Fruit fly (Drosophila melanogaster) whole organism, prepupa: ENCODE data around the gene CG12477.
A peak's percentile ranks its signal among the peaks of the same experiment; 100 is the strongest.

Experiments used
- Blimp-1 ChIP-seq: fragments of 200-800 bp; sonication (Bioruptor generic); optimal IDR thresholded peaks from 3 replicates; lab custom pipeline; 2017; ENCODE audit warnings: missing biosample characterization, missing genetic modification characterization, mild to moderate bottlenecking, moderate library complexity, missing genetic modification reagents
- CG10631 ChIP-seq: fragments of 200-800 bp; sonication (Bioruptor generic); optimal IDR thresholded peaks from 2 replicates; lab custom pipeline; 2016; ENCODE audit warnings: missing biosample characterization, missing genetic modification characterization
- CG10669 ChIP-seq: fragments of 200-800 bp; sonication (Bioruptor generic); optimal IDR thresholded peaks from 3 replicates; lab custom pipeline; 2018; ENCODE audit warnings: missing biosample characterization, mild to moderate bottlenecking, missing genetic modification characterization, moderate library complexity
- CG11294 ChIP-seq: fragments of 200-800 bp; sonication (Bioruptor generic); IDR thresholded peaks from 2 replicates; pipeline ENCODE4 v1.3.6; 2022; ENCODE audit warnings: missing biosample characterization, missing genetic modification characterization
- CG11902 ChIP-seq: fragments of 200-800 bp; sonication (Bioruptor generic); optimal IDR thresholded peaks from 3 replicates; lab custom pipeline; 2016; ENCODE audit warnings: missing biosample characterization, missing genetic modification characterization
- CG1621 ChIP-seq: fragments of 200-800 bp; sonication (Bioruptor generic); optimal IDR thresholded peaks from 3 replicates; lab custom pipeline; 2018; ENCODE audit warnings: missing biosample characterization, mild to moderate bottlenecking, missing genetic modification characterization
- CG16779 ChIP-seq: fragments of 200-800 bp; sonication (Bioruptor generic); optimal IDR thresholded peaks from 3 replicates; lab custom pipeline; 2017; ENCODE audit warnings: missing biosample characterization, mild to moderate bottlenecking, missing genetic modification characterization
- CG3032 ChIP-seq: fragments of 200-800 bp; optimal IDR thresholded peaks from 2 replicates; lab custom pipeline; 2019; ENCODE audit warnings: missing biosample characterization, mild to moderate bottlenecking, missing genetic modification characterization, moderate library complexity
- CG31627 ChIP-seq: fragments of 200-800 bp; sonication (Bioruptor generic); optimal IDR thresholded peaks from 3 replicates; lab custom pipeline; 2016; ENCODE audit warnings: missing biosample characterization, missing genetic modification characterization
- CG34406 ChIP-seq: fragments of 200-800 bp; sonication (Bioruptor generic); optimal IDR thresholded peaks from 3 replicates; lab custom pipeline; 2016; ENCODE audit warnings: missing biosample characterization, missing genetic modification characterization
- CG3919 ChIP-seq: fragments of 200-800 bp; sonication (Bioruptor generic); optimal IDR thresholded peaks from 3 replicates; lab custom pipeline; 2016; ENCODE audit warnings: missing biosample characterization, missing genetic modification characterization
- CG4318 ChIP-seq: fragments of 200-800 bp; sonication (Bioruptor generic); optimal IDR thresholded peaks from 3 replicates; lab custom pipeline; 2017; ENCODE audit warnings: missing biosample characterization, mild to moderate bottlenecking, missing genetic modification characterization
- CG6276 ChIP-seq: fragments of 200-800 bp; sonication (Bioruptor generic); optimal IDR thresholded peaks from 2 replicates; lab custom pipeline; 2017; ENCODE audit warnings: missing biosample characterization, mild to moderate bottlenecking, missing genetic modification characterization
- CG6792 ChIP-seq: fragments of 200-800 bp; sonication (Bioruptor generic); optimal IDR thresholded peaks from 3 replicates; lab custom pipeline; 2016; ENCODE audit warnings: missing biosample characterization, missing genetic modification characterization
- CG6808 ChIP-seq: fragments of 200-800 bp; sonication (Bioruptor generic); optimal IDR thresholded peaks from 3 replicates; lab custom pipeline; 2017; ENCODE audit warnings: missing biosample characterization, missing genetic modification characterization, mild to moderate bottlenecking, moderate library complexity, missing genetic modification reagents
- CG6854 ChIP-seq: fragments of 200-800 bp; sonication (Bioruptor generic); optimal IDR thresholded peaks from 2 replicates; lab custom pipeline; 2017; ENCODE audit warnings: missing biosample characterization, mild to moderate bottlenecking, missing genetic modification characterization
- CG7368 ChIP-seq: fragments of 200-800 bp; sonication (Bioruptor generic); optimal IDR thresholded peaks from 3 replicates; lab custom pipeline; 2016; ENCODE audit warnings: missing biosample characterization, missing genetic modification characterization
- CG8119 ChIP-seq: fragments of 200-800 bp; sonication (Bioruptor generic); IDR thresholded peaks from 3 replicates; pipeline ENCODE4 v1.3.6; 2022; ENCODE audit warnings: missing biosample characterization, missing genetic modification characterization
- CG9139 ChIP-seq: fragments of 200-800 bp; sonication (Bioruptor generic); optimal IDR thresholded peaks from 3 replicates; lab custom pipeline; 2017; ENCODE audit warnings: missing biosample characterization, mild to moderate bottlenecking, missing genetic modification characterization
- Eip75B ChIP-seq: fragments of 200-800 bp; sonication (Bioruptor generic); optimal IDR thresholded peaks from 3 replicates; lab custom pipeline; 2016; ENCODE audit warnings: missing biosample characterization, missing genetic modification characterization
- Eip78C ChIP-seq: fragments of 200-800 bp; sonication (Bioruptor generic); peaks from one replicate; lab custom pipeline; 2016; ENCODE audit warnings: missing biosample characterization, missing genetic modification characterization
- Hr38 ChIP-seq: sonication (Bioruptor generic); optimal IDR thresholded peaks from 2 replicates; lab custom pipeline; 2016; ENCODE audit warnings: missing biosample characterization, missing genetic modification characterization
- Hr39 ChIP-seq: fragments of 200-800 bp; sonication (Bioruptor generic); optimal IDR thresholded peaks from 2 replicates; lab custom pipeline; 2016; ENCODE audit warnings: missing biosample characterization, missing genetic modification characterization
- Hr4 ChIP-seq: fragments of 200-800 bp; sonication (Bioruptor generic); optimal IDR thresholded peaks from 3 replicates; lab custom pipeline; 2016; ENCODE audit warnings: missing biosample characterization, missing genetic modification characterization
- Lpt ChIP-seq: fragments of 200-800 bp; sonication (Bioruptor generic); optimal IDR thresholded peaks from 3 replicates; lab custom pipeline; 2016; ENCODE audit warnings: missing biosample characterization, missing genetic modification characterization
- Met ChIP-seq: fragments of 200-800 bp; sonication (Bioruptor generic); optimal IDR thresholded peaks from 3 replicates; lab custom pipeline; 2016; ENCODE audit warnings: missing biosample characterization, missing genetic modification characterization
- OdsH ChIP-seq: fragments of 200-800 bp; sonication (Bioruptor generic); optimal IDR thresholded peaks from 3 replicates; lab custom pipeline; 2016; ENCODE audit warnings: missing biosample characterization, missing genetic modification characterization
- Smox ChIP-seq: fragments of 200-800 bp; sonication (Bioruptor generic); optimal IDR thresholded peaks from 3 replicates; lab custom pipeline; 2016; ENCODE audit warnings: missing biosample characterization, missing genetic modification characterization
- Sox15 ChIP-seq: fragments of 200-800 bp; sonication (Bioruptor generic); optimal IDR thresholded peaks from 3 replicates; lab custom pipeline; 2016; ENCODE audit warnings: missing biosample characterization, missing genetic modification characterization
- achi ChIP-seq: fragments of 200-800 bp; sonication (Bioruptor generic); optimal IDR thresholded peaks from 3 replicates; lab custom pipeline; 2016; ENCODE audit warnings: missing biosample characterization, missing genetic modification characterization
- acj6 ChIP-seq: fragments of 200-800 bp; sonication (Bioruptor generic); optimal IDR thresholded peaks from 3 replicates; lab custom pipeline; 2016; ENCODE audit warnings: missing biosample characterization, missing genetic modification characterization
- dac ChIP-seq: fragments of 200-800 bp; sonication (Bioruptor generic); optimal IDR thresholded peaks from 2 replicates; lab custom pipeline; 2017; ENCODE audit warnings: missing biosample characterization, mild to moderate bottlenecking, missing genetic modification characterization
- dsx ChIP-seq: fragments of 200-800 bp; optimal IDR thresholded peaks from 3 replicates; lab custom pipeline; 2019; ENCODE audit warnings: missing biosample characterization, mild to moderate bottlenecking, missing genetic modification characterization, moderate library complexity; ENCODE audit not compliant: poor library complexity, severe bottlenecking
- eg ChIP-seq: fragments of 200-800 bp; sonication (Bioruptor generic); IDR thresholded peaks from 3 replicates; pipeline ENCODE4 v1.3.6; 2022; ENCODE audit warnings: missing biosample characterization, missing genetic modification characterization
- esn ChIP-seq: fragments of 200-800 bp; sonication (Bioruptor generic); optimal IDR thresholded peaks from 2 replicates; lab custom pipeline; 2016; ENCODE audit warnings: missing biosample characterization, mild to moderate bottlenecking, missing genetic modification characterization, moderate library complexity
- fd59A ChIP-seq: fragments of 200-800 bp; sonication (Bioruptor generic); optimal IDR thresholded peaks from 2 replicates; lab custom pipeline; 2017; ENCODE audit warnings: missing biosample characterization, mild to moderate bottlenecking, missing genetic modification characterization, missing genetic modification reagents
- fd85E ChIP-seq: fragments of 200-800 bp; sonication (Bioruptor generic); optimal IDR thresholded peaks from 3 replicates; lab custom pipeline; 2016; ENCODE audit warnings: missing biosample characterization, missing genetic modification characterization
- fkh ChIP-seq: fragments of 200-800 bp; sonication (Bioruptor generic); optimal IDR thresholded peaks from 3 replicates; lab custom pipeline; 2017; ENCODE audit warnings: missing biosample characterization, mild to moderate bottlenecking, missing genetic modification characterization, moderate library complexity
- lz ChIP-seq: fragments of 200-800 bp; sonication (Bioruptor generic); optimal IDR thresholded peaks from 3 replicates; lab custom pipeline; 2016; ENCODE audit warnings: missing biosample characterization, missing genetic modification characterization
- net ChIP-seq: fragments of 200-800 bp; sonication (Bioruptor generic); optimal IDR thresholded peaks from 3 replicates; lab custom pipeline; 2016; ENCODE audit warnings: missing biosample characterization, missing genetic modification characterization
- pdm3 ChIP-seq: fragments of 200-800 bp; sonication (Bioruptor generic); optimal IDR thresholded peaks from 3 replicates; lab custom pipeline; 2016; ENCODE audit warnings: missing biosample characterization, missing genetic modification characterization
- salr ChIP-seq, 2 experiments: fragments of 200-800 bp; sonication (Bioruptor generic); optimal IDR thresholded peaks; 3 replicates each; lab custom pipeline; 2016 to 2018; ENCODE audit warnings: missing biosample characterization in 2 of 2, missing genetic modification characterization in 2 of 2, mild to moderate bottlenecking in 1 of 2
- spab ChIP-seq: fragments of 200-800 bp; sonication (Bioruptor generic); optimal IDR thresholded peaks from 2 replicates; lab custom pipeline; 2017; ENCODE audit warnings: missing biosample characterization, mild to moderate bottlenecking, missing genetic modification characterization, missing genetic modification reagents
- svp ChIP-seq: fragments of 200-800 bp; sonication (Bioruptor generic); peaks from one replicate; lab custom pipeline; 2016; ENCODE audit warnings: missing biosample characterization, missing genetic modification characterization

Gene CG12477

dm6 chr3L:18723172-18723571, at the start of gene CG12477:
TSS of gene CG12477 (minus strand) at chr3L:18723272.
- TF ChIP-seq dac (no peak), acj6 (GFP tag; lab: Kevin White, UChicago) (no peak), CG3919 (GFP tag; lab: Kevin White, UChicago) (no peak)

dm6 chr3L:18772014-18772560, 49.0 kb upstream of the CG12477 start:
- TF ChIP-seq CG6854 = no peak
- no peak for TF ChIP-seq CG31627 (GFP tag; lab: Kevin White, UChicago)
- TF ChIP-seq OdsH (GFP tag; lab: Kevin White, UChicago) = no peak
- TF ChIP-seq Hr39 = no peak
- TF ChIP-seq CG6276 (GFP tag; lab: Kevin White, UChicago) = no peak
- peak; percentile 55 for TF ChIP-seq fkh
- TF ChIP-seq Hr4 (GFP tag; lab: Kevin White, UChicago) = no peak

- TF ChIP-seq CG4318 (GFP tag; lab: Kevin White, UChicago) (no peak), pdm3 (GFP tag; lab: Kevin White, UChicago) (peak; percentile 60), Blimp-1 (GFP tag; lab: Kevin White, UChicago) (peak; percentile 99), CG6808 (GFP tag; lab: Kevin White, UChicago) (peak; percentile 76), CG34406 (GFP tag; lab: Kevin White, UChicago) (peak; percentile 65), Eip78C (GFP tag; lab: Kevin White, UChicago) (peak; percentile 87), fd85E (GFP tag; lab: Kevin White, UChicago) (peak; percentile 46), Eip75B (GFP tag; lab: Kevin White, UChicago) (peak; percentile 91), CG9139 (GFP tag; lab: Kevin White, UChicago) (peak; percentile 48), Smox (GFP tag; lab: Kevin White, UChicago) (peak; percentile 20), dsx (GFP tag; lab: Kevin White, UChicago) (peak; percentile 37), spab (GFP tag; lab: Kevin White, UChicago) (peak; percentile 44), eg (peak; percentile 90), fkh (peak; percentile 84), Sox15 (GFP tag; lab: Kevin White, UChicago) (no peak), CG6792 (GFP tag; lab: Kevin White, UChicago) (peak; percentile 22), CG10669 (GFP tag; lab: Kevin White, UChicago) (peak; percentile 42), OdsH (GFP tag; lab: Kevin White, UChicago) (peak; percentile 25), svp (GFP tag; lab: Kevin White, UChicago) (peak; percentile 83), salr (GFP tag; optimal IDR thresholded peaks at IDR 0.05; lab: Kevin White, UChicago) (peak in 1 of 2 experiments; percentile 46), CG31627 (GFP tag; lab: Kevin White, UChicago) (peak; percentile 3), CG10631 (GFP tag; lab: Kevin White, UChicago) (peak; percentile 0), Lpt (GFP tag; lab: Kevin White, UChicago) (peak; percentile 64), CG11294 (GFP tag; lab: Robert Waterston, UW) (peak; percentile 33; the same call in 1 of the 2 replicates), CG7368 (peak; percentile 40), CG3032 (tag; lab: Kevin White, UChicago) (peak; percentile 2), CG8119 (peak; percentile 85), lz (GFP tag; lab: Kevin White, UChicago) (peak; percentile 2), CG1621 (tag; lab: Kevin White, UChicago) (no peak), Hr4 (GFP tag; lab: Kevin White, UChicago) (peak; percentile 33), CG11902 (GFP tag; lab: Kevin White, UChicago) (no peak), net (GFP tag; lab: Kevin White, UChicago) (peak; percentile 78), achi (GFP tag; lab: Kevin White, UChicago) (peak; percentile 54), Hr38 (GFP tag; lab: Kevin White, UChicago) (no peak), fd59A (GFP tag; lab: Kevin White, UChicago) (no peak), CG16779 (peak; percentile 63), dac (peak; percentile 33), Met (peak; percentile 39), CG3919 (GFP tag; lab: Kevin White, UChicago) (peak; percentile 54), esn (GFP tag; lab: Kevin White, UChicago) (peak; percentile 57)
These were observed 48.3 kb upstream of the CG12477 start for dm6 chr3L:18771095-18772013.
